Worm (Caenorhabditis elegans) whole organism, L2 larva: ENCODE results near the gene dpf-1.

ENCODE experiments used
- R02D3.7 ChIP-seq: fragments of 150-350 bp; optimal IDR thresholded peaks from 2 replicates; lab custom pipeline; 2014; ENCODE audit warnings: missing biosample characterization, missing genetic modification characterization
- Y55F3AM.14 ChIP-seq: fragments of 200-800 bp; sonication (Bioruptor generic); optimal IDR thresholded peaks from 2 replicates; lab custom pipeline; 2018; ENCODE audit warnings: mild to moderate bottlenecking, missing genetic modification characterization, missing compliant biosample characterization
- ZK546.5 ChIP-seq: sonication (generic microtip); optimal IDR thresholded peaks from 2 replicates; lab custom pipeline; 2017; ENCODE audit warnings: missing biosample characterization, missing genetic modification characterization
- aly-2 ChIP-seq: fragments of 150-350 bp; optimal IDR thresholded peaks from 2 replicates; lab custom pipeline; 2014; ENCODE audit warnings: missing biosample characterization, missing genetic modification characterization
- ama-1 ChIP-seq: fragments of 150-350 bp; optimal IDR thresholded peaks from 2 replicates; lab custom pipeline; 2018; ENCODE audit warnings: inconsistent platforms
- blmp-1 ChIP-seq: sonication (generic microtip); optimal IDR thresholded peaks from 2 replicates; lab custom pipeline; 2017; ENCODE audit warnings: missing genetic modification characterization, mild to moderate bottlenecking, missing compliant biosample characterization, antibody characterized with exemption, moderate library complexity; ENCODE audit not compliant: insufficient read depth
- ceh-16 ChIP-seq: fragments of 150-350 bp; optimal IDR thresholded peaks from 2 replicates; lab custom pipeline; 2014; ENCODE audit warnings: missing biosample characterization, missing genetic modification characterization
- dmd-4 ChIP-seq: sonication (generic microtip); optimal IDR thresholded peaks from 2 replicates; lab custom pipeline; 2017; ENCODE audit warnings: missing biosample characterization, missing genetic modification characterization
- egl-27 ChIP-seq: sonication (generic microtip); optimal IDR thresholded peaks from 3 replicates; lab custom pipeline; 2017; ENCODE audit warnings: missing biosample characterization, missing genetic modification reagents, missing genetic modification characterization
- elt-1 ChIP-seq: fragments of 150-350 bp; optimal IDR thresholded peaks from 2 replicates; lab custom pipeline; 2014; ENCODE audit warnings: missing biosample characterization, missing genetic modification characterization
- elt-3 ChIP-seq: sonication (generic microtip); optimal IDR thresholded peaks from 2 replicates; lab custom pipeline; 2017; ENCODE audit warnings: missing biosample characterization, missing genetic modification characterization
- fos-1 ChIP-seq: fragments of 150-350 bp; optimal IDR thresholded peaks from 2 replicates; lab custom pipeline; 2014; ENCODE audit warnings: missing biosample characterization, missing genetic modification characterization
- gmeb-1 ChIP-seq: fragments of 150-350 bp; optimal IDR thresholded peaks from 2 replicates; lab custom pipeline; 2014; ENCODE audit warnings: missing biosample characterization, missing genetic modification characterization
- lin-39 ChIP-seq: fragments of 150-350 bp; optimal IDR thresholded peaks from 2 replicates; lab custom pipeline; 2014; ENCODE audit warnings: missing biosample characterization, missing genetic modification reagents, missing genetic modification characterization
- lsy-2 ChIP-seq, 2 experiments: fragments of 150-350 bp in 1 of 2; sonication (generic microtip) in 1 of 2; optimal IDR thresholded peaks; 2 replicates each; lab custom pipeline; 2014 to 2017; ENCODE audit warnings: missing biosample characterization in 2 of 2, missing genetic modification characterization in 2 of 2
- mab-5 ChIP-seq: fragments of 150-350 bp; optimal IDR thresholded peaks from 2 replicates; lab custom pipeline; 2014; ENCODE audit warnings: missing biosample characterization, missing genetic modification characterization
- mbf-1 ChIP-seq: sonication (generic microtip); optimal IDR thresholded peaks from 2 replicates; lab custom pipeline; 2017; ENCODE audit warnings: missing biosample characterization, missing genetic modification characterization
- mdl-1 ChIP-seq, 2 experiments: fragments of 150-350 bp in 1 of 2; sonication (generic microtip) in 1 of 2; optimal IDR thresholded peaks; 2 replicates each; lab custom pipeline; 2017; ENCODE audit warnings: missing biosample characterization in 2 of 2, missing genetic modification characterization in 2 of 2
- nhr-10 ChIP-seq: sonication (generic microtip); optimal IDR thresholded peaks from 2 replicates; lab custom pipeline; 2017; ENCODE audit warnings: missing biosample characterization, missing genetic modification characterization
- nhr-11 ChIP-seq: fragments of 150-350 bp; optimal IDR thresholded peaks from 2 replicates; lab custom pipeline; 2014; ENCODE audit warnings: missing biosample characterization, missing genetic modification characterization
- nhr-12 ChIP-seq: fragments of 150-350 bp; optimal IDR thresholded peaks from 2 replicates; lab custom pipeline; 2014; ENCODE audit warnings: missing biosample characterization, missing genetic modification characterization
- nhr-129 ChIP-seq: fragments of 150-350 bp; optimal IDR thresholded peaks from 2 replicates; lab custom pipeline; 2014; ENCODE audit warnings: missing biosample characterization, missing genetic modification characterization
- nhr-23 ChIP-seq: fragments of 150-350 bp; optimal IDR thresholded peaks from 2 replicates; lab custom pipeline; 2014; ENCODE audit warnings: missing biosample characterization, missing genetic modification reagents, missing genetic modification characterization
- nhr-25 ChIP-seq: fragments of 150-350 bp; sonication (generic microtip); optimal IDR thresholded peaks from 3 replicates; lab custom pipeline; 2014; ENCODE audit warnings: missing biosample characterization, missing genetic modification characterization
- nhr-77 ChIP-seq: fragments of 150-350 bp; optimal IDR thresholded peaks from 2 replicates; lab custom pipeline; 2014; ENCODE audit warnings: missing biosample characterization, missing genetic modification characterization
- sem-4 ChIP-seq: fragments of 150-350 bp; optimal IDR thresholded peaks from 2 replicates; lab custom pipeline; 2014; ENCODE audit warnings: missing biosample characterization, missing genetic modification reagents, missing genetic modification characterization
- skn-1 ChIP-seq: sonication (generic microtip); optimal IDR thresholded peaks from 2 replicates; lab custom pipeline; 2017; ENCODE audit warnings: missing biosample characterization, missing genetic modification characterization
- sma-3 ChIP-seq: sonication (generic microtip); optimal IDR thresholded peaks from 2 replicates; lab custom pipeline; 2016; ENCODE audit warnings: missing genetic modification reagents, missing genetic modification characterization, missing compliant biosample characterization
- sma-9 ChIP-seq, 2 experiments: fragments of 150-350 bp in 1 of 2; sonication (generic microtip) in 1 of 2; optimal IDR thresholded peaks; 2 replicates each; lab custom pipeline; 2014 to 2016; ENCODE audit warnings: missing genetic modification characterization in 2 of 2, mild to moderate bottlenecking in 1 of 2, missing biosample characterization in 1 of 2, missing compliant biosample characterization in 1 of 2, missing genetic modification reagents in 1 of 2, moderate library complexity in 1 of 2
- unc-39 ChIP-seq: fragments of 150-350 bp; optimal IDR thresholded peaks from 2 replicates; lab custom pipeline; 2014; ENCODE audit warnings: missing biosample characterization, missing genetic modification characterization
- unc-55 ChIP-seq: fragments of 150-350 bp; sonication (generic microtip); optimal IDR thresholded peaks from 3 replicates; lab custom pipeline; 2014; ENCODE audit warnings: missing biosample characterization, missing genetic modification reagents, missing genetic modification characterization
- unc-62 ChIP-seq: fragments of 150-350 bp; optimal IDR thresholded peaks from 2 replicates; lab custom pipeline; 2014; ENCODE audit warnings: missing biosample characterization, missing genetic modification reagents, missing genetic modification characterization
- ztf-1 ChIP-seq: fragments of 200-800 bp; sonication (Bioruptor generic); conservative IDR thresholded peaks from 2 replicates; pipeline ENCODE4 v1.3.6; 2022; ENCODE audit warnings: missing genetic modification characterization, missing compliant biosample characterization
- ztf-4 ChIP-seq: fragments of 150-350 bp; optimal IDR thresholded peaks from 2 replicates; lab custom pipeline; 2014; ENCODE audit warnings: missing biosample characterization, missing genetic modification characterization

dpf-1 gene

DNA sequence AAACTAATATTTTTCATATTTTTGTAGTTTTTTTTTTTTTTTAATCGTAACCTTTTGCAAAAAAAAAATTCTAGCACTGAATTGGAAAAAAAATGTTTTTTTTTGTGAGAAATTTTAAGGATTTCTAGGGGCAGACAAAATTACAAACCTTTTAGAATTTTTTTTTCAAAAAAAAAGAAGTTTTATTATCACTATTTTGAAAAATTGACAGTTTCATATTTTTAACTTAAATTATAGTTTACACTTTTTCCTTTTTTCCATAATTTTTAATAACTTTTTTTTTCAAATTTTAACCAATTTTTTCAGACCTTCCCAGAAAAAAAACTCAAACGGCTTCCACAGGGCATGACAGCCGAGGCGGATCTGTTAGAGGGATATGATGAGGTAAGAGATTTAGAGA lies at the start of gene dpf-1:
TSS of gene dpf-1 (plus strand) at position 301 of the 400 bp plus-strand sequence.
- TF ChIP-seq ZK546.5 (tag; lab: Kevin White, UChicago) (no peak), nhr-11 (tag; lab: Kevin White, UChicago) (no peak), mdl-1 (tag; optimal IDR thresholded peaks at IDR 0.05; lab: Kevin White, UChicago) (no peak), blmp-1 (tag; lab: Kevin White, UChicago) (no peak), nhr-23 (tag; lab: Kevin White, UChicago) (no peak), sma-9 (GFP tag; optimal IDR thresholded peaks at IDR 0.05; lab: Kevin White, UChicago) (no peak), sma-9 (tag; optimal IDR thresholded peaks at IDR 0.05; lab: Kevin White, UChicago) (no peak), Y55F3AM.14 (GFP tag; lab: Kevin White, UChicago) (no peak), nhr-25 (tag; lab: Kevin White, UChicago) (no peak), ztf-1 (GFP tag; lab: Robert Waterston, UW) (no peak), nhr-12 (no peak), ztf-4 (no peak), dmd-4 (tag; lab: Kevin White, UChicago) (no peak)

DNA sequence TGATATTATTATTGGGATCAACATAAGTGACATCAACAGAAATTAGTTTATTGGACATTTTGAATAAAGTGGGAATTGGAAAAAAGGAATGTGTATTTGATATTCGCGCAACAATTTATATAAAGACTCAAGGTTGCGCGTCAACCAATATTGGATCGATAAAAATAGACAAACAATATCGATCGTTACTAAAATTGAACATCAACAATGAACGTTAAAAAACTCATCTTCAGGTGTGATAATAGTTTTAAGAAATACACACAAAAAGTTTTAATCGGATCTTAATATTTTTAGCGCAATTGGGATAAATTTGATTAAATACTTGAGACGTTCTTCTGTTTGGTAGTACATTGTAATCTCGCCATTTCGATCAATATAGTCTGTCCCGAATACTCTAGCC lies 47.5 kb upstream of the dpf-1 start, which contains the start of gene fbxa-104:
TSS of gene fbxa-104 (minus strand) at position 83 of the 400 bp plus-strand sequence.
- no peak for TF ChIP-seq aly-2

DNA sequence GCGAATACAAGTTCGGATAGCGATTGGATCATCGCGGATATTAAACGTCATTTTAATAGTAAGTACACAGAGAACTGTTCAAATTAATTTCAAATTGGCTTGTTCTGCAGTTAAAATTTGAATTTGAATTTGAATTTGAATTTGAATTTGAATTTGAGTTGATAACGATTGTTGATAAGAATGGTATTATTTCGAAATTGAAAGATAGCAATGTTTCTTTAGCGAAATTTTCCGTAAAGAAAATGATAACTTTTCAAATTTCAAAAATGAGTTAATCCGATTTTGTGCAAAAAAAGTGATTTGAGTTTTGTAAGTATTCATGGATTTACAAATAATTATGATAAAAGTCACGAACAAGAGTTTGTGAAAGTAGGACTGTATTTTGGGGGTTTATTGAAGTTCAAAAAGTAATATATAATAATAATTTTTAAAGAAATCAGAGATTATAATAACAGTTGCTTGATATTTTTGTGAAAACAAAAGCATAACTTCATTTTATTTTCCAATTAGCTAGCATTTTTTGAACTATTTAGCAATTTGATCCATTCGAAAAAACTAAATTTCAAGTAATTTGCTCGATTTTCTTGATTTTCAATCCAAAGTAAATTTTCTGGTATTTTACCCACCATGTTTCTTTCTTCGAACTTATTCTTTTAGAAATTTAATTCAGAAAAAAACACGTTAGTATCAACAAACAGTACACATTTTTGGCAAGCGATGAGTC lies 45.6 kb upstream of the dpf-1 start, which contains the start of gene Y36E3A.2:
TSS of gene Y36E3A.2 (plus strand) at position 674 of the 724 bp plus-strand sequence.
- no peak for TF ChIP-seq mdl-1 (tag; optimal IDR thresholded peaks at IDR 0.05; lab: Kevin White, UChicago)
- TF ChIP-seq fos-1 (tag; lab: Kevin White, UChicago), result peak; percentile 48
- TF ChIP-seq, all 48 proteins: peak for 1

DNA sequence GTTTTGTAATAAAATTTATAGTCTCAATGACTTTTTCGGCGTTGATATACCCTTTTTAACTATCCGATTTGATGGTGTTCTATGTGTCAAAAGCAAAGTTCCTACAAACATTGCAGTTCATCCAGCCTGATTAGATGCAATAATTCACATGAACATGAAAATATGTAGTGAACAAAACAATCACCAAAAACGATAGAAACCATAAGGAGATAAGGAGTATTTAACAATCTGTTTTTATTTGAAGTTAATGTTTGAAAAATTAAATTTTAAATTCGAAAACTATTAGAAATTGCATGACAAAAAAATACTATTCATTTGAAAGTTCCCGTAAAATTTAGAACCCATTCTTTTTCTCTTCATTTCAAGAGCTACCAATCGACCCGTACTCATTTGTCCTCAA lies 44.2 kb upstream of the dpf-1 start, which contains the start of gene fbxa-209:
TSS of gene fbxa-209 (minus strand) at position 101 of the 400 bp plus-strand sequence.
- TF ChIP-seq nhr-11 (tag; lab: Kevin White, UChicago), result no peak
- no peak for TF ChIP-seq skn-1 (tag; lab: Kevin White, UChicago)
- TF ChIP-seq unc-55 (GFP tag; lab: Kevin White, UChicago), result no peak
- TF ChIP-seq blmp-1 (tag; lab: Kevin White, UChicago), result no peak
- no peak for TF ChIP-seq unc-62 (GFP tag; lab: Kevin White, UChicago)
- TF ChIP-seq ztf-1 (GFP tag; lab: Robert Waterston, UW), result no peak
- no peak for TF ChIP-seq sma-3 (GFP tag; lab: Kevin White, UChicago)
- no peak for TF ChIP-seq nhr-10
- no peak for TF ChIP-seq ceh-16 (tag; lab: Kevin White, UChicago)
- TF ChIP-seq ama-1 (lab: Kevin White, UChicago), result no peak
- no peak for TF ChIP-seq aly-2
- TF ChIP-seq elt-3, result no peak
- TF ChIP-seq nhr-129 (tag; lab: Kevin White, UChicago), result no peak
- TF ChIP-seq nhr-77 (tag; lab: Kevin White, UChicago), result no peak
- TF ChIP-seq nhr-23 (tag; lab: Kevin White, UChicago), result no peak
- no peak for TF ChIP-seq elt-1 (tag; lab: Kevin White, UChicago)
- TF ChIP-seq, all 48 proteins: peak for 0

DNA sequence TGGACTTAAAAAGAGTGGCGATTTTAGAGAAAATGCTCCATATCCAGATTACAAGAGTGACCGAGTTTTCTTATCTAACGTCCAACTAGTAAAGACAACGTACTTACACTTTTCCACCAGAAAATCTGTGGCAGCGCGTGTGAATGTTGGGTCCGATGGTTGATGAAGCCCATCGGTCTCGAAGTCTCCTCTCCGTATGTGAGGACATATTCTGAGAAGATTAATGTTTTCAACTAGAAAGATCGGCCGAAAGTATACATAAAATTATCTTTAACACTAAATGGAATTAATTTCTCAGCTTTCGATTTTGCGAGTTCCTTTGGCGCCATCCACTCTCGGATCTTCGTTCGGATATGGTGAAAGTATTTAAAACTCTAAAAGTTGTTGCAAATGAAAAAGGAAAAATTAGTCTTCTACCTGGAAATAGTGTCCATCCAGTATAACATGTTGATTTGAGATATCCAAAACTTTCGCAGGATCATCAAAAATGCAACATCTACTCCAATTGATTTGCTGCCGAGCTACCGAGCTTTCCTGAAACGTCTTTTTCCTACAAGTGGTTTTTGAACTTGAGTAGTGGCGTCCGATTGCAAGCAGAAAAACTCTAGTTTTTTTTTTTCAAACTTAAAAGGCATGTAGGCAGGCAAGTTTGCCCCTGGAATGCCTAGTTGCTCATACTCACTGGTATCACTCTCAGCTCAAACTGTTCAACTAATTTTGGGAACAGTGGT lies 39.6 kb upstream of the dpf-1 start:
- TF ChIP-seq unc-39 (peak; percentile 70), mab-5 (tag; lab: Kevin White, UChicago) (no peak)

DNA sequence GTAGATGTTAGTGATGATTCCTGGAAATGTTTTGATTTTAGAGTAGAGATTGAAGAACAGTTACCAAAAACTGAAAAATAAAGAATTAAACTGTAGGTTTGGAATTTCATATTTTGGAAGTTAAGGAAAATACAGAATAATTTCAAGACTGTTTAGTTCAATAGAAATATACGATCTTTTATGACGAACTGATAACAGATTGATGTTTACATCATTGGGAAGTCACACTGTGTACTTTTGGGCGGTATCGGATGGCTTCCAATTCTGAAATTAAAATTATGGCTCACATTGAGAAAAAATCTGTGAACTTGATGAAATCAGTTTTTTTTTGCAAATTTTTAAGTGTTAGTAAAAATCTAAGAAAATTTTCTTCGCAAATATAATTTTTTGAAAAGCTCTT lies 38.7 kb upstream of the dpf-1 start, which contains the start of gene T26H5.8:
TSS of gene T26H5.8 (minus strand) at position 270 of the 400 bp plus-strand sequence.
- TF ChIP-seq ztf-1 (GFP tag; lab: Robert Waterston, UW) (no peak), sem-4 (tag; lab: Kevin White, UChicago) (no peak), nhr-10 (no peak), lin-39 (tag; lab: Kevin White, UChicago) (no peak), nhr-12 (no peak), ZK546.5 (tag; lab: Kevin White, UChicago) (no peak), lsy-2 (tag; optimal IDR thresholded peaks at IDR 0.05; lab: Kevin White, UChicago) (no peak), gmeb-1 (tag; lab: Kevin White, UChicago) (peak; percentile 43), mbf-1 (tag; lab: Kevin White, UChicago) (no peak), R02D3.7 (tag; lab: Kevin White, UChicago) (no peak), fos-1 (tag; lab: Kevin White, UChicago) (peak; percentile 74), egl-27 (tag; lab: Kevin White, UChicago) (no peak), sma-3 (GFP tag; lab: Kevin White, UChicago) (no peak)
